Worm (Caenorhabditis elegans) whole organism, L4/young adult: ENCODE measurements around the gene F40G12.10.

ENCODE experiments used
- W03F9.2 ChIP-seq: fragments of 150-350 bp; optimal IDR thresholded peaks from 2 replicates; lab custom pipeline; 2014; ENCODE audit warnings: missing biosample characterization, missing genetic modification characterization
- dao-5 ChIP-seq: sonication (generic microtip); optimal IDR thresholded peaks from 2 replicates; lab custom pipeline; 2016; ENCODE audit warnings: missing genotype, missing genetic modification characterization, moderate library complexity, missing compliant biosample characterization
- him-1 ChIP-seq: sonication (generic microtip); optimal IDR thresholded peaks from 2 replicates; lab custom pipeline; 2016; ENCODE audit warnings: missing genotype, missing genetic modification reagents, missing genetic modification characterization, missing compliant biosample characterization

DNA sequence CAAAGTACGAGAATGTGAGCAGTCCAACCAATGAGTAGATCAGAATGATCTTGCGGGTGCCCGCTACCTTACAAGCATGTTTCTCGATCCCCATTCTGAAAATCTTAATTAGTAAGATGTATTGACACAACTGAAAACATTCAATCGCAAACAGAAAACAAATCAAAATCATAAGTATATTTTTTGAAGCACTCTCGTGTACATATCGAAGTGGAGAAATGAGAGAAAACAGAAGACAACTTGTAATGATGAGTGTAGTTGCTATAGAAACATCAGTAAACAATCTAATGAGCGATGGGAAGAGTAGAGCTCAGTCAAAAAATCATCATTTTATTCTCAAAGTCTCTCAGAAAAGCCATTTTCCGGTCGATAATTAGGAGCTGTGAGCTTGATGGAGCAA lies 29.4 kb downstream of the F40G12.10 start, which contains the start of gene F14D7.8:
- TF ChIP-seq dao-5 (tag; lab: Kevin White, UChicago) (no peak), him-1 (no peak), W03F9.2 (no peak)
